Fruit fly (Drosophila melanogaster) ovary, adult (tissue): ENCODE data around the gene Orco.

Source experiments
- CG17801 ChIP-seq: fragments of 200-800 bp; optimal IDR thresholded peaks from 2 replicates; lab custom pipeline; 2019; ENCODE audit warnings: missing biosample characterization, mild to moderate bottlenecking, missing genetic modification characterization, moderate library complexity; ENCODE audit not compliant: partially characterized antibody

Orco gene

DNA sequence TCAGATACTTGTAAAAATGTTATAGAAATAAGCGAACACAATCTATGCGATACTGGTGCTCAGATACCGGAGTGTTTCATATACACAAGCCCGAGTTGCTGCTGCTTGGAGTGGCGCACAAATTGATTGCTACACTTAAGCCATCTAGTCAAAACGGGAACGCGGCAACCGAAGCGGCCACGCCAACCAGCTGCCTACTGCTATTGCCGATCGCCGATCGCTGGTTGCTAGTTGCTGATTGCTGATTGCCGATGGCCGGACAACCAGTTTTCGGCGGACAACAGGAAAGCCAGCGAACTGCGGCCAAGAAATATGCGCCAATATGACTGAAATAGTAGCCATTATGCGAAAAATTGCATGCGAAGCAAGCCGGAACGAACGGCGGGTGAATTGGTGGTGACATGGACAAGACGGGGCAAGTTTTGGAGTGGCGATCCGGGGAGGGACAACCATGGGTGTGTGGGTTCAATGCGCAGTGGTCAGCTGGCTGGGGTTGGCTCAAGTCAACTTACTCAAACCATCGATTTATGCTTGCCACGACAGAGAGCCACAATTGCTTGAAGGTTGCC lies 22.0 kb downstream of the Orco start:
- no peak for TF ChIP-seq CG17801

DNA sequence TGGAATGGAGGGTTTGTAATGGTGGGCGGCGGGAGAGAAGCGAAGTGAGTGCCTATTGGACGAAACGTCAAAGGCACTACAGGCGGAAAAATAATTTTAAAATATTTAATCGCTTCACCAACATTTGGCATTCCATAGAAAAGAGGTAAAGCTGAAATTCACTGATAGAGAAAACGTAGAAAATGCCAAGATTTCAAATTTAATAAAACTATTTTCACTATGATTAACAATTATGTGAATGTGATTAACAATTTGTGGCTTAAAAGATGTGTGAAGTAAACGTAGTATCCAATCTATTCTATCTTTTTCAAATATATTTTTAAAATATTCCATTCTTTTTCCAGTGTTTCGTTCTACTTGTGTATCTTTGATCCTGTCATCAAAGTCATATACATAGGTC lies 22.8 kb downstream of the Orco start:
- no peak for TF ChIP-seq CG17801

DNA sequence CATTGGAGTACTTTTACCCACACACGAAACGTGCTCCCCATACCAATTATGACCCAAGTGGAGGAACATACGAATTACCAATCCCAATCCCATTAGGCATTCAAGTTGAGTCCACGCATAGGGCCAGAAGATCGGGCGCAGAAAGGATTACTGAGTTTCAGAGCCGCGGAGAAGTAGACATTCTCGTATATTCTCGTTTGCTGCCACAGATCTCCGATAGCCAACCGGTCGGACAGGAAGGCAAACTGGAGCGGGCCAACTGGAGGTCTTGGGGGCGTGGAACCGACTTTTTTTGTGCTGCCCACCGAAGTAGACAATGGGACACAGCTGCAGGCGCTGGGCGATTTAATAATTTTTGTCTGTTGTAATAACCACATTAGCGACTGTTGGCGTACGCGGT lies 23.2 kb downstream of the Orco start:
- TF ChIP-seq CG17801, result no peak

DNA sequence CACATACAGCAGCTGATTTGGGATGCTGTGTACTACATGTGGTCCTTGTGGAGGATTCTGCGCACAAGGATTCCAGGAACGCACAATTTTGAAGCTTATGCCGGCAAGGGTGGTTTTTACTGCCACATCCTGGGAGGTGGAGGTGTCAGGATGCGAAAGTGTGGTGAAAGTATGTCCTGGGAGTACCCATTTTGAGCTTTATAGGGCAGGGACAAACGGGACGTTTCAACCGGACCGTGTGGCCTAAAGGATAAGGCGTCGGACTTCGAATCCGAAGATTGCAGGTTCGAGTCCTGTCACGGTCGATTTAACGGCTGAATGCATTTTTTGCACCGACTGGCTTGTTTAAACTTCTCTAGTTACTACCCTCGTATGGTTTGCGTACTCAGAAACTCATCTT lies 24.2 kb downstream of the Orco start:
- TF ChIP-seq CG17801, result no peak

DNA sequence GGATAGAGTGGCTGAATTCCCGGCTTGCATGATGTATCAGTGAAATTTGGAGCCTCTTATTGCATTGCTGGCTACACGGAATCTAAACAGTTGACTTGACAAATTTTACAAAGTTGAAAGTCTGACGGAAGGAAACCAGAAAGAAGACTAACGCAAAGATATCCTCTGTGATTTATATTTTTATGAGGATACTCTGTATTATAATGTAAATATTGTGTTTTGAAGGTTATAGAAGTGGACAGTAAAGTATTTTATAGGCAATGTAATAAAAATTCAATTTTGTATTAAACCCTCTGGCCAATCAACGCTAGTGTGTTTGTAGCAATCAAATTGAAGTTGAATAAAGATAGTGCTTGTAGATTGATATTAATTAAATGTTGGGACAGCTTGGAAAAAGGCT lies 24.6 kb downstream of the Orco start, which contains the start of gene CG14668:
Gene CG14668 (minus strand): TSS at position 101 of the 400 bp plus-strand sequence.
- no peak for TF ChIP-seq CG17801

DNA sequence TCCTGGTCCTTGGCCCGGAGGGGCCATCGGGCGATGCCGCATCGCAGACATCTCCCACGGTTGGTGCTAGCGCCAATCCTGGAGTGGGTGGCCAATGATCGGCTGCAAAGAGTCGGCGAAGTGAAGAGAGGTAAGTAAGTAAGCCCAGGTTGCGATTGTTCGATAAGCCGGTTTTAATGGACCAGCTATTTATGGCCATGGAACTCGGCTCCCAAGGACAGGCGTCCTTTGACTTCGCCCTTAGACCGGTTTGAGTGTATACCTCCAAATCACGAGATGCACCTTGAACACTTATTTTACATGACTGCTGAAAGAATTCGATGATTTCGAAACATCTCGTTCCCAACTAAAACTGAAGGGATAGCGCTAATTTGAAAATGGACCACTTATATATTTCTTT lies 26.4 kb downstream of the Orco start:
- TF ChIP-seq CG17801, result no peak

DNA sequence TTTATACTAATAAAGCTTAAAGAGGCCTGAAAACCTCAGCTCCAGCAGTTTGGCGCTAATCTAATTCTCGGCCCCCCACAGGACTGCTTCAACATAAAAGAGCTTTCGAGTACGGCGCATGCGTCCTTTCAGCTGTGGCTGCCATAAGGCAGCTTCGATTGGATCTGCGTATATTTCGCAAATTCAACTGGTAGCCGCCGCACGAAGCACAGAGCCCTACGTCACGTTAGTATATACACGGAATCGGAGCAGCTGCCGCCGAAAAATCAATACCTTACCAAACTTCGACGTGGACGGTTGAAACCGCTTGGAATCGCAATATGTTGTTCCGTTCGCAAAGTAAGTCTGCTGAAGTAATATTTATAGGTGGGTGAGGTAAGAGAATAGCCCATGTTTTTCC lies 35.6 kb downstream of the Orco start, which contains the start of gene 7B2:
Gene 7B2 (plus strand): TSS at position 169 of the 400 bp plus-strand sequence.
- no peak for TF ChIP-seq CG17801

DNA sequence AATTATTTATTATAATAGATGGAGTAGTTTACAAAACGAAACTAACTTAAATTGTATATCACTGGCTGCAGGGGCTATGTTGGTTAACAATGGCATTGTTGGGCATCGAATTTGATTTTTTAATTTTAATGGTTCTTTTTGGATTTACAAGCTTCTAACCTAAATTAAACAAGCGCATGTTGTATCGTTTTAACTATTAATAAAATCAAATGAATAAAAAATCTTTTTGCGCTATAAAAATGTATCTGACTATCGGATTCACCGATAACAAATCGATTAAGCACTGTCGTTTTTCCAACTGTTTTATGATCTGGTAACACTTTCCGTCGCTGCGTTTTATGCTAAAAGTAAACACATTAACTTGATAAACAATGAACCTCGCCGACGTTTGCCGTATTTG lies 37.5 kb downstream of the Orco start, which contains the start of the genes hd and CG14667:
Gene hd (minus strand): TSS at position 243 of the 400 bp plus-strand sequence.
Gene CG14667 (plus strand): TSS at position 303 of the 400 bp plus-strand sequence.
- no peak for TF ChIP-seq CG17801

DNA sequence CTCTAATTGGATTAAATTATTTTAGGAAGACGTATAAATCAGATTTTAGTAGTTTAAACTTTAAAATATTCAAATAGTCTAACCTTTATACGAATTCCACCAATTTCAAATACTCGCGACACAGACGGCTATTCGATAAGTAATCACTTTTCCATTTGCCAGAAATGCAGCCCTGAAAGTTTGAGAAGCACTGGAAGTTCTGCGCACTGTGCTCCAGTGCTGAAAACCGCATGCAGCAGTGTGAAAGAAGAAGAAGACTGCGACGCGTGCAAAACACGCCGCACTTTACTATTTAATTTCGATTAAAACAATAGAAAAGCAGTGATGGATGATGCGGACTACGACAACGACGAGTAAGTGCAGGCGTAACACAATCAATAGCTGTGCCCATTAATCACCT lies 40.6 kb downstream of the Orco start, which contains the start of gene Polr2F:
Gene Polr2F (plus strand): TSS at position 233 of the 400 bp plus-strand sequence.
- peak; percentile 73 for TF ChIP-seq CG17801

DNA sequence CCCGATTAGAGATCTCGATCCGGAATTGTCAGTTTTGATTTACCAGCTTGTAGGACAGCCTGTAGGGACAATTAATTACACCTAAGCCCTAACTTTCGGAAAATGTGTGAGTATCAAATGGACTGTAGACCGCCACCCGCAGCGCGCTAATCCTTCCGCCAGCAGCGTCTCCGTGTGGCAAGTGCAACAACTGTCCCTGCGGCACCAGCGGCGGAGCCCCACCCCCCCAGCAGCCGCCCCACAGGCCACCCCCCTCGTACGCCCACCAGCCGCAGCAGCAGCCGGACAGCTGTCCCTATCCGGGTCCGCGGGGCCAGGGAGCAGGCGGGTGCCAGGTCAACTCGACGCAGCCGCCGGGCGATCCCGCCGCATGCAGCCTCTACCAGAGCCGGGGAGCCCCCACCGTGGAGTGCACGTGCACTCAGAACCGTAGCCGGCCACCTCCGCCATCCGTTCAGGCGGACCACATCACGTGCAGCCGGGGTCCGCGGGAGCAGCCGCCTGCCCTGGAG lies 42.7 kb downstream of the Orco start, which contains the start of the genes CG31542 and CG34277:
Gene CG31542 (plus strand): TSS at position 51 of the 512 bp plus-strand sequence.
Gene CG34277 (plus strand): TSS at position 51 of the 512 bp plus-strand sequence.
- no peak for TF ChIP-seq CG17801

DNA sequence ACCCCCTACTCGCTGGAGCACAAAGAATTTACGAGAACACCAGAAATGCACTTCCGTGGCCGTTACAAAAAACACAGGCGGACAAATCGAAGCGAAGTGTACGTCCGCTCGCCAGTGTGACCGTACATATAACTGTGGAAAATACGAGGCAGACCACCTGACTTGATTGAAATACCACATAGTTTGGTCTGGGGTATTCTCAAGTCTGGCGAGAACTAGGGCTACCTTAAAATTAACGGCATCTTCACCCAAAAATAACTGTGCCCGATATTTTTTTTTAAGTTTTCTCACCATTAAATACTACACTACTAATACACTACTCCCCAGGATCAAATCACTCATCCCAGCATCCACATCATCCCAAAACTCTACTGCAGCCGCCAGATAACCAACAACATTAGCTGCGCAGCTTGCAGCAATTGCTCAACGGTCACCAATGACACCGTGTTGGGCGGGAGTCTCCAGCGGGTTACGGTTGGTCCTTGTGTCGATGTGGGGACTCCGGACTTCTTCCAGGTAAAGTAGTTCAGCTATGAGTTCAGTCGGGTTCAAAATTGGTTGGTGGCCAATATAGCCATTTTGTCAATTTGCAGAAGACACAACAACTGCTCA lies 43.9 kb downstream of the Orco start, which contains the start of gene Cerk:
Gene Cerk (minus strand): TSS at position 137 of the 612 bp plus-strand sequence.
- TF ChIP-seq CG17801, result peak; percentile 22

DNA sequence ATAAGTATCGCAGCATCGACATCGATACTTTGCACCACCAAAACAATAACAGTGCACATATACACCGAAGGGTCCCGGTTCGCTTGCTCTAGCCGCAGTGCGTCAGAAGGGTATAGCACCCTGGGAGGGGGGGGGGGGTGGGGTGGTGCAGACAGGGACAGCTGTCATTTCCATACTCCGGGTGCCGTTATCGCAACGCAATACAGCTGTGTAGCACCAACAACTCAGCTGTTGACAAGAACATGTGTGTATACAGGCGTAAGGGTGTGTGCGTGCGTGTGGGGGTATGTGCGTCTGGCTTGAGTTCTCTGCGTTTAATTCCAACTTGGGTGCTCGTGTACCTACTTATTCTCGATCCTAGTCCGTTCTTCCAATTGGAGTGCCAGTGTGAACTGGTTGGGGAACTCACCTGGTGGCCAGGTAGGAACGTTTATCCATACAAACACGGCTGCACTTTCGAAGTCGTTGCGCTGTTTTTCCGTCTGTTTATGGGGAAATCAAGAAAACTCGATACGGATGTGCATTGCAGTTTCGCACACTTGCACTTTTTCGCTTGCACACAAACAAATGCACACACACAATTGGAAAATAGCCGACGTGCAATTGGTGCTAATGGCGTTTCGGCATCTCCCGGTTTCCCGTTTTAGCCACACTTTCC lies 44.6 kb downstream of the Orco start:
- no peak for TF ChIP-seq CG17801

DNA sequence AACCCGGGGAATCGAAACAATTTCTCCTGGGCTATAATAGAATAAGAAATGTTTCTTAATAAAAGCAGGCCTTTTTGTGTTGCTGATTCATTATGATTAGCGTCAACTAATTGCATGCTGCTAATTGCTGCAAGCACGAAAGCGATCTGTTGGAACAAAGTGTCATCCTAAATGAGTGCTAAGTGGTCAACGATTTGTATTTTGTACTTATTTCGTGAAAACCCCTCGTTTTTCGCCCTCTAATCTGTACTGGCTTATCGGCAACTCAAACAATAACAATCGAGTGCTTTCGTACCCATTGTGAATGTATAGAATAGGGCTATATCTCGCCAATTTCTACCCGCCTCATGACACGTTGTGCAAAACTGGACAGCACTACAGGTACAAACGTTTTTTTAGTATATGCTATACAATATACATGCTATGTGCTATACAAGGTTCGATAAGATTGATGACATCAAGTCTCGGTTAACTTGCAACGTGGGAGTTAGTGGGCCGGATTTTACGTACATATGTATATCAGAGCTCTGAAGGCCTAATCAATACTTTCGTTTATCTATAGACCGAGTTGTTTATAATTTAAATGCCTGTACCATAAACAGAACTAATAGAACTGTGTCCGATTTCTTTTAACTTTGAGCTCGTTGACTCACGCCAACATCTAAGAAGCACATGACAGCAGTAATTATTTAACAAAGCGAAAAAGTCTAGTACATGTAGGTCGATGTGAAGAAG lies 47.5 kb downstream of the Orco start:
- TF ChIP-seq CG17801, result no peak

DNA sequence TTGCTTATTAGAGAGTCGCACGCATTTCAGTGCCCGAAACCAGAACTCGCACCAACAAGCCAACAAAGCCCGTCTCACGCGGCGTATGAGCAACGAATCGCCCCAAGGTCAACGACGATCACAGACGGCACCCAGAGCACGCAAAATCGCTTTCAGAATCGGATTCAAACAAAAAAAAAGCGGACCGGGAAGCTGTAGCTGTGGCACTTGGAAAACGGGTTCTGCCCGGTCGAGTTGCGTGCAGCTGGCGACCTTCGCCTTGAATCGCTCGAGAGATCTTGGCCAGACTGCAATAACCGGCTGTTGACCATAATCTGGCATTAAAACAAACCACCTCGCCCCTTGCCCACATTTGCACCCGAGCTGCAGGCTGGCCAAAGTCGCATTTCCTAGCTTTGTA lies 48.8 kb downstream of the Orco start:
- TF ChIP-seq CG17801, result no peak

DNA sequence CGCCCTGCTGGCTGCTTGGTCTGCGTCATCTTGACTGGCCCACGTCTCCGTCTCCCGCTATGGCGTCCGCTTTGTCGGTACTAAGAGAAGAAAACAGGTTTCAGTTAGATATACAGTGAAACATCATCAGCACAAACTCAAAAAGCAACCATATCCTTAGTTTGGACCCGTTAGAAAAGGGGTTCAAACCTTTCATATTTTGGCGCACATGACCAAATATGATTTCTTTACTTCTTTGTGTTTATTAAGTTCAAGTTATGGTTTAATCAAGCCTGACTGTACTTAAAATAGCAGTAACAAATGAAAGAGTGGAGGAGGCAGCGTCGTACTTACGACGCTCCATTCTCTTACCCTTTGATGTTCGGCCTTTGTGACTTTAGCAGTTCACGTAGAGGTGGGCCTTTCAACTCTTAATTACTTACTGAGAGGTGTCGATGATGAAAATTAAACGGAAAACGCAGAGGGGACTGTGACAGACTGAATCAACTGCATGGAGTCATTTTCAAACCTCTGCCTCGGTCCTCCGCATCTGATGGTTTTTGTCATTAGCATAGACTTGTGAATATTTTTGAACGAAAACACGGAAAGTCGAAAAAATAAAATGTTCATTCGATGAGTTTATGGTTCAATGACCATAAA lies 50.4 kb downstream of the Orco start:
- no peak for TF ChIP-seq CG17801

DNA sequence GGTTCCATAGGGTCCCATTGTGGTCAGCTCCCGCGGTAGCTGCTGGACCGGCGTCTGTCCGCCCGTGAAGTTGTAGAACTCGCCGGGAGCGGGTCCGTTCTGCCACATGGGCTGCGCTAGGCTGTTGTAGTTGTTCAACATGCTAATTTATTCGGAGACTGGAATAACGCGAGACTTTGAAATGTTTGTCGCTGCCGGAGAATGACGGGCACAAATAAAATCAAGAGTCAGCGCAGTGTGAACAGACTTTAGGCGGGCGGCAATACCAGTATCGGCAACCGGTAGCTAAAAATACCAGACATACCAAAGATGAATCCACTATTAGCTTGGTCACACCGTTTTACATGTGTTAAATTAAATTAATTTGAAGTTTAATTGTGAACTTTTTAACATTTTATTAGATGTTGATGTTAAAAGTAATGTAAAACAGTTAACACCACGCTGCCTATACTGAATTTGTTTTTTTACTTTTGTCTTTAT lies 54.2 kb downstream of the Orco start, which contains the start of gene Prosbeta7:
Gene Prosbeta7 (minus strand): TSS at position 430 of the 480 bp plus-strand sequence.
- TF ChIP-seq CG17801, result peak; percentile 68
